Worm (Caenorhabditis elegans): ENCODE measurements around the gene ZC518.8.

The ZC518.8 gene

ce11 chrIV:12391003-12391637 lies 29.4 kb upstream of the ZC518.8 start, which contains the start of the genes rps-23 and dpm-3 (continued):
- TF ChIP-seq tbx-2 (tag; optimal IDR thresholded peaks at IDR 0.05) (peak; percentile 93), fkh-6 (tag; optimal IDR thresholded peaks at IDR 0.05) (peak; percentile 76), hlh-15 (tag; optimal IDR thresholded peaks at IDR 0.05) (no peak), C08G9.2 (tag; optimal IDR thresholded peaks at IDR 0.05) (peak; percentile 92), ceh-30 (tag; optimal IDR thresholded peaks at IDR 0.05) (peak; percentile 13), pha-4 (tag; optimal IDR thresholded peaks at IDR 0.05) (no peak), pat-9 (tag; optimal IDR thresholded peaks at IDR 0.05) (no peak), madf-2 (tag; optimal IDR thresholded peaks at IDR 0.05) (peak; percentile 72), ceh-48 (tag; optimal IDR thresholded peaks at IDR 0.05) (no peak), tbx-7 (tag; optimal IDR thresholded peaks at IDR 0.05) (peak; percentile 64), gmeb-2 (tag; optimal IDR thresholded peaks at IDR 0.05) (no peak), ceh-6 (GFP tag; optimal IDR thresholded peaks at IDR 0.05) (no peak), hlh-8 (tag; optimal IDR thresholded peaks at IDR 0.05) (peak; percentile 75), nfya-1 (tag; optimal IDR thresholded peaks at IDR 0.05) (peak; percentile 90), F13H6.1 (tag; optimal IDR thresholded peaks at IDR 0.05) (peak; percentile 37), nhr-11 (tag; optimal IDR thresholded peaks at IDR 0.05) (no peak), ets-4 (tag; optimal IDR thresholded peaks at IDR 0.05) (peak; percentile 93), K02D7.2 (tag; optimal IDR thresholded peaks at IDR 0.05) (no peak), sdc-2 (tag; optimal IDR thresholded peaks at IDR 0.05) (peak; percentile 6), unc-3 (GFP tag; conservative IDR thresholded peaks at IDR 0.05) (0 out of 2 replicates have a peak, but pooled peaks have one; percentile 22), unc-3 (tag; optimal IDR thresholded peaks at IDR 0.05) (no peak), ceh-31 (tag; optimal IDR thresholded peaks at IDR 0.05) (peak; percentile 95), ceh-18 (tag; optimal IDR thresholded peaks at IDR 0.05) (peak; percentile 64), odd-2 (tag; optimal IDR thresholded peaks at IDR 0.05) (no peak), ahr-1 (tag; optimal IDR thresholded peaks at IDR 0.05) (no peak), ceh-14 (tag; optimal IDR thresholded peaks at IDR 0.05) (peak; percentile 35), dve-1 (tag; optimal IDR thresholded peaks at IDR 0.05) (peak; percentile 62), unc-86 (tag; optimal IDR thresholded peaks at IDR 0.05) (peak; percentile 48), dmd-4 (tag; optimal IDR thresholded peaks at IDR 0.05; ENCODE audit: borderline replicate concordance) (no peak), K09A11.1 (tag; optimal IDR thresholded peaks at IDR 0.05; ENCODE audit: insufficient read depth) (no peak), che-1 (tag; optimal IDR thresholded peaks at IDR 0.05) (peak; percentile 26), Y22D7AL.16 (tag; optimal IDR thresholded peaks at IDR 0.05) (peak; percentile 58), ceh-9 (tag; optimal IDR thresholded peaks at IDR 0.05) (no peak), syd-9 (tag; optimal IDR thresholded peaks at IDR 0.05) (no peak), ceh-22 (tag; optimal IDR thresholded peaks at IDR 0.05) (no peak), elt-2 (tag; optimal IDR thresholded peaks at IDR 0.05) (peak; percentile 70)

ce11 chrIV:12389951-12390350 lies 28.2 kb upstream of the ZC518.8 start, which contains the start of gene spe-45:
spe-45 (minus strand) TSS chrIV:12390095.
- TF ChIP-seq madf-2 (tag; optimal IDR thresholded peaks at IDR 0.05) = no peak

ce11 chrIV:12385061-12385460 lies 23.4 kb upstream of the ZC518.8 start, which contains the start of gene F28D1.6:
F28D1.6 (minus strand) TSS chrIV:12385161.
- TF ChIP-seq Y22D7AL.16 (tag; optimal IDR thresholded peaks at IDR 0.05) (no peak), hlh-30 (tag; optimal IDR thresholded peaks at IDR 0.05; ENCODE audit: insufficient read depth) (no peak), ttx-3 (tag; optimal IDR thresholded peaks at IDR 0.05) (no peak), hlh-13 (GFP tag; optimal IDR thresholded peaks at IDR 0.05) (no peak), eyg-1 (tag; optimal IDR thresholded peaks at IDR 0.05) (no peak), ceh-14 (tag; optimal IDR thresholded peaks at IDR 0.05) (no peak), nfya-1 (tag; optimal IDR thresholded peaks at IDR 0.05) (no peak), C08G9.2 (tag; optimal IDR thresholded peaks at IDR 0.05) (no peak), ztf-16 (tag; optimal IDR thresholded peaks at IDR 0.05) (no peak), K02D7.2 (tag; optimal IDR thresholded peaks at IDR 0.05) (no peak), mec-3 (tag; optimal IDR thresholded peaks at IDR 0.05; ENCODE audit: borderline replicate concordance) (no peak), ceh-9 (tag; optimal IDR thresholded peaks at IDR 0.05) (no peak), ceh-18 (tag; optimal IDR thresholded peaks at IDR 0.05) (no peak), pat-9 (tag; optimal IDR thresholded peaks at IDR 0.05) (no peak), ceh-45 (GFP tag; IDR thresholded peaks at IDR 0.05) (no peak), pag-3 (tag; optimal IDR thresholded peaks at IDR 0.05; ENCODE audit: borderline replicate concordance) (no peak)

Measured in whole organism, late embryonic.